Worm (Caenorhabditis elegans): ENCODE results near the gene K02D10.1.

- TF ChIP-seq ceh-62 (tag; optimal IDR thresholded peaks at IDR 0.05) (no peak), dpl-1 (GFP tag; optimal IDR thresholded peaks at IDR 0.05) (no peak), ceh-32 (tag; optimal IDR thresholded peaks at IDR 0.05; ENCODE audit: poor library complexity) (no peak)
Observed at ce11 chrIII:8725224-8725623, 44.1 kb upstream of the K02D10.1 start.
